Worm (Caenorhabditis elegans) whole organism, young adult: Measurements from ENCODE around the gene ptrn-1.

Experiments used
- C17E4.6 ChIP-seq: fragments of 200-800 bp; sonication (Bioruptor generic); IDR thresholded peaks from 2 replicates; pipeline ENCODE4 v1.3.6; 2022; ENCODE audit warnings: missing genetic modification reagents, missing genetic modification characterization, missing compliant biosample characterization
- D2030.7 ChIP-seq: fragments of 200-800 bp; sonication (Bioruptor generic); IDR thresholded peaks from 2 replicates; pipeline ENCODE4 v1.3.6; 2022; ENCODE audit warnings: missing genetic modification reagents, missing genetic modification characterization, missing compliant biosample characterization
- F23B12.7 ChIP-seq: sonication (generic microtip); optimal IDR thresholded peaks from 2 replicates; lab custom pipeline; 2017; ENCODE audit warnings: missing genetic modification characterization, mild to moderate bottlenecking, missing compliant biosample characterization, antibody characterized with exemption, moderate library complexity; ENCODE audit not compliant: insufficient read depth
- F49E8.2 ChIP-seq: sonication (generic microtip); optimal IDR thresholded peaks from 3 replicates; lab custom pipeline; 2017; ENCODE audit warnings: missing genetic modification characterization, mild to moderate bottlenecking, missing compliant biosample characterization, antibody characterized with exemption, moderate library complexity; ENCODE audit not compliant: insufficient read depth
- F57A8.1 ChIP-seq: fragments of 200-800 bp; sonication (Bioruptor generic); optimal IDR thresholded peaks from 2 replicates; lab custom pipeline; 2018; ENCODE audit warnings: mild to moderate bottlenecking, missing genetic modification characterization, moderate library complexity, missing compliant biosample characterization
- T07F8.4 ChIP-seq: sonication (generic microtip); optimal IDR thresholded peaks from 2 replicates; lab custom pipeline; 2016; ENCODE audit warnings: mild to moderate bottlenecking, missing genetic modification characterization, moderate library complexity, missing compliant biosample characterization
- Y53G8AR.9 ChIP-seq: fragments of 200-800 bp; sonication (Bioruptor generic); conservative IDR thresholded peaks from 2 replicates; pipeline ENCODE4 v1.3.6; 2022; ENCODE audit warnings: missing genetic modification reagents, missing genetic modification characterization, missing compliant biosample characterization
- ama-1 ChIP-seq, 3 experiments: fragments of 150-350 bp in 1 of 3; sonication (generic microtip) in 2 of 3; optimal IDR thresholded peaks; 2 replicates each; lab custom pipeline; 2014 to 2018; ENCODE audit warnings: missing biosample characterization in 2 of 3, missing genetic modification characterization in 2 of 3, missing genetic modification reagents in 2 of 3
- aptf-2 ChIP-seq: fragments of 200-800 bp; sonication (Bioruptor generic); conservative IDR thresholded peaks from 2 replicates; pipeline ENCODE4 v1.3.6; 2022; ENCODE audit warnings: missing genetic modification reagents, missing genetic modification characterization, missing compliant biosample characterization
- atf-7 ChIP-seq: sonication (generic microtip); optimal IDR thresholded peaks from 2 replicates; lab custom pipeline; 2017; ENCODE audit warnings: mild to moderate bottlenecking, missing genetic modification characterization, missing compliant biosample characterization
- athp-1 ChIP-seq: sonication (generic microtip); optimal IDR thresholded peaks from 2 replicates; lab custom pipeline; 2017; ENCODE audit warnings: mild to moderate bottlenecking, missing genetic modification characterization, missing compliant biosample characterization
- bed-2 ChIP-seq: fragments of 200-800 bp; sonication (Bioruptor generic); IDR thresholded peaks from 2 replicates; pipeline ENCODE4 v1.3.6; 2022; ENCODE audit warnings: missing genetic modification reagents, missing genetic modification characterization, missing compliant biosample characterization
- cebp-1 ChIP-seq, 2 experiments: fragments of 200-800 bp in 1 of 2; sonication (Bioruptor generic) in 1 of 2; sonication (generic microtip) in 1 of 2; IDR thresholded peaks in 1 of 2; optimal IDR thresholded peaks in 1 of 2; 2 replicates each; pipeline versions ENCODE4 v1.3.6 to Lab custom; 2017 to 2022; ENCODE audit warnings: missing compliant biosample characterization in 2 of 2, missing genetic modification characterization in 2 of 2, mild to moderate bottlenecking in 1 of 2, missing genetic modification reagents in 1 of 2, moderate library complexity in 1 of 2
- dox-1 ChIP-seq: fragments of 200-800 bp; sonication (Bioruptor generic); IDR thresholded peaks from 2 replicates; pipeline ENCODE4 v1.3.6; 2022; ENCODE audit warnings: missing genetic modification reagents, missing genetic modification characterization, missing compliant biosample characterization
- efl-1 ChIP-seq: fragments of 150-350 bp; optimal IDR thresholded peaks from 2 replicates; lab custom pipeline; 2014; ENCODE audit warnings: missing biosample characterization, missing genetic modification reagents, missing genetic modification characterization
- lin-35 ChIP-seq, 3 experiments: fragments of 150-350 bp in 2 of 3; sonication (generic microtip) in 1 of 3; optimal IDR thresholded peaks; 2 replicates each; lab custom pipeline; 2014 to 2018; ENCODE audit warnings: missing biosample characterization in 3 of 3, missing genetic modification characterization in 3 of 3, missing genetic modification reagents in 3 of 3
- lin-54 ChIP-seq: fragments of 200-800 bp; sonication (Bioruptor generic); optimal IDR thresholded peaks from 2 replicates; lab custom pipeline; 2018; ENCODE audit warnings: mild to moderate bottlenecking, missing genetic modification characterization, missing compliant biosample characterization
- madf-6 ChIP-seq: fragments of 200-800 bp; sonication (Bioruptor generic); IDR thresholded peaks from 2 replicates; pipeline ENCODE4 v1.3.6; 2022; ENCODE audit warnings: missing genetic modification reagents, missing genetic modification characterization, missing compliant biosample characterization
- nhr-80 ChIP-seq: sonication (generic microtip); optimal IDR thresholded peaks from 2 replicates; lab custom pipeline; 2016; ENCODE audit warnings: missing genetic modification characterization, missing compliant biosample characterization
- snpc-1.1 ChIP-seq: sonication (generic microtip); optimal IDR thresholded peaks from 2 replicates; lab custom pipeline; 2017; ENCODE audit warnings: missing genetic modification characterization, mild to moderate bottlenecking, missing compliant biosample characterization, antibody characterized with exemption, moderate library complexity, missing genotype, missing genetic modification reagents; ENCODE audit not compliant: insufficient read depth
- snpc-1.3 ChIP-seq: sonication (generic microtip); optimal IDR thresholded peaks from 2 replicates; lab custom pipeline; 2017; ENCODE audit warnings: missing genetic modification characterization, mild to moderate bottlenecking, missing compliant biosample characterization, antibody characterized with exemption, moderate library complexity, missing genotype, missing genetic modification reagents; ENCODE audit not compliant: insufficient read depth
- snpc-4 ChIP-seq, 5 experiments: fragments of 150-350 bp in 1 of 5; sonication (generic microtip) in 4 of 5; optimal IDR thresholded peaks; 2 replicates each; lab custom pipeline; 2014 to 2018; ENCODE audit warnings: missing genetic modification characterization in 5 of 5, missing biosample characterization in 3 of 5, antibody characterized with exemption in 2 of 5, mild to moderate bottlenecking in 2 of 5, missing compliant biosample characterization in 2 of 5, missing genotype in 2 of 5, moderate library complexity in 2 of 5, missing genetic modification reagents in 1 of 5
- tlf-1 ChIP-seq: fragments of 200-800 bp; sonication (Bioruptor generic); optimal IDR thresholded peaks from 2 replicates; lab custom pipeline; 2018; ENCODE audit warnings: mild to moderate bottlenecking, missing genetic modification characterization, missing compliant biosample characterization
- unc-130 ChIP-seq: sonication (generic microtip); optimal IDR thresholded peaks from 2 replicates; lab custom pipeline; 2016; ENCODE audit warnings: missing genetic modification reagents, missing genetic modification characterization, missing compliant biosample characterization
- unc-62 ChIP-seq: fragments of 150-350 bp; optimal IDR thresholded peaks from 2 replicates; lab custom pipeline; 2014; ENCODE audit warnings: missing biosample characterization, missing genetic modification reagents, missing genetic modification characterization
- ztf-26 ChIP-seq: sonication (generic microtip); optimal IDR thresholded peaks from 2 replicates; lab custom pipeline; 2017; ENCODE audit warnings: missing genetic modification characterization, missing compliant biosample characterization
- ztf-28 ChIP-seq: fragments of 200-800 bp; sonication (Bioruptor generic); IDR thresholded peaks from 2 replicates; pipeline ENCODE4 v1.3.6; 2022; ENCODE audit warnings: missing genetic modification reagents, missing genetic modification characterization, missing compliant biosample characterization

ptrn-1 gene

ce11 chrX:17055836-17056783 is 26.1 kb upstream of the ptrn-1 start:
- TF ChIP-seq nhr-80 (tag; lab: Kevin White, UChicago), result peak; percentile 33
- TF ChIP-seq snpc-4 (GFP tag; optimal IDR thresholded peaks at IDR 0.05; lab: Kevin White, UChicago), result no peak
- TF ChIP-seq snpc-4 (tag; optimal IDR thresholded peaks at IDR 0.05; lab: Kevin White, UChicago), result peak; percentile 25 to 81 (median 64)
- TF ChIP-seq snpc-1.3 (tag; lab: Kevin White, UChicago), result no peak
- no peak for TF ChIP-seq cebp-1 (GFP tag; IDR thresholded peaks at IDR 0.05; lab: Robert Waterston, UW)
- TF ChIP-seq cebp-1 (tag; optimal IDR thresholded peaks at IDR 0.05; lab: Kevin White, UChicago), result peak; percentile 5
- peak in 1 of 3 experiments; percentile 12 for TF ChIP-seq lin-35 (GFP tag; optimal IDR thresholded peaks at IDR 0.05; lab: Kevin White, UChicago)
- no peak for TF ChIP-seq ama-1 (optimal IDR thresholded peaks at IDR 0.05; lab: Kevin White, UChicago)
- TF ChIP-seq ama-1 (GFP tag; optimal IDR thresholded peaks at IDR 0.05; lab: Kevin White, UChicago), result peak in 1 of 2 experiments; percentile 12
- no peak for TF ChIP-seq F49E8.2 (tag; lab: Kevin White, UChicago)
- peak; percentile 15 for TF ChIP-seq atf-7 (tag; lab: Kevin White, UChicago)

DNA sequence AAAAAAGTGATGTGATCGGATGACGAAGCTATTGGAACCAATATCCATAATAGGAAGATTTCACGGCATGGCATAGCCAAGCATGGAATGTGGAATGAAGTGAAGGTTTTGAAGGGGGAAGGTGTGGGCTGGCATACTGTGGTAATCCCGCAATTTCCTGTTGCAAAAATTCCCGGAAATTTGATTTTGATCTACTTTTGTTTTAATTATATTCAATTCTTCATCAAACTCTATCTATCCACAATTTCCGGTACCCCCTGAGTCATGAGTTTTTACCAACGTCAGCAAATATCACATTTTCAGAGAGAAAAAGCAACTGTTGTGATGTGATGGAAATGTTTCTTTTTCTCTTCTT is 25.4 kb upstream of the ptrn-1 start, which contains the start of gene gcy-11:
TSS of gene gcy-11 (minus strand) at position 101 of the 355 bp plus-strand sequence.
- no peak for TF ChIP-seq athp-1
- TF ChIP-seq F23B12.7 (tag; lab: Kevin White, UChicago), result no peak
- no peak for TF ChIP-seq lin-54 (GFP tag; lab: Kevin White, UChicago)
- TF ChIP-seq tlf-1, result no peak
- no peak for TF ChIP-seq unc-130 (GFP tag; lab: Kevin White, UChicago)
- no peak for TF ChIP-seq C17E4.6 (GFP tag; lab: Robert Waterston, UW)
- TF ChIP-seq Y53G8AR.9 (GFP tag; lab: Robert Waterston, UW), result no peak
- TF ChIP-seq ztf-26 (tag; lab: Kevin White, UChicago), result no peak
- TF ChIP-seq bed-2 (GFP tag; lab: Robert Waterston, UW), result no peak
- TF ChIP-seq T07F8.4 (tag; lab: Kevin White, UChicago), result no peak
- no peak for TF ChIP-seq F57A8.1 (GFP tag; lab: Kevin White, UChicago)
- no peak for TF ChIP-seq ztf-28 (GFP tag; lab: Robert Waterston, UW)
- no peak for TF ChIP-seq snpc-4 (GFP tag; optimal IDR thresholded peaks at IDR 0.05; lab: Kevin White, UChicago)
- no peak for TF ChIP-seq snpc-4 (tag; optimal IDR thresholded peaks at IDR 0.05; lab: Kevin White, UChicago)
- TF ChIP-seq atf-7 (tag; lab: Kevin White, UChicago), result no peak
- no peak for TF ChIP-seq dox-1 (GFP tag; lab: Robert Waterston, UW)
- no peak for TF ChIP-seq unc-62 (GFP tag; lab: Kevin White, UChicago)
- no peak for TF ChIP-seq D2030.7
- TF ChIP-seq, all 124 proteins: peak for 0

- TF ChIP-seq efl-1, result peak; percentile 22
- TF ChIP-seq madf-6 (GFP tag; lab: Robert Waterston, UW), result 0 out of 2 replicates have a peak, but pooled peaks have one; percentile 17
- TF ChIP-seq snpc-1.1 (tag; lab: Kevin White, UChicago), result no peak
- TF ChIP-seq, all 124 proteins: peak for 2
These were observed 24.1 kb upstream of the ptrn-1 start for ce11 chrX:17054121-17054520.

DNA sequence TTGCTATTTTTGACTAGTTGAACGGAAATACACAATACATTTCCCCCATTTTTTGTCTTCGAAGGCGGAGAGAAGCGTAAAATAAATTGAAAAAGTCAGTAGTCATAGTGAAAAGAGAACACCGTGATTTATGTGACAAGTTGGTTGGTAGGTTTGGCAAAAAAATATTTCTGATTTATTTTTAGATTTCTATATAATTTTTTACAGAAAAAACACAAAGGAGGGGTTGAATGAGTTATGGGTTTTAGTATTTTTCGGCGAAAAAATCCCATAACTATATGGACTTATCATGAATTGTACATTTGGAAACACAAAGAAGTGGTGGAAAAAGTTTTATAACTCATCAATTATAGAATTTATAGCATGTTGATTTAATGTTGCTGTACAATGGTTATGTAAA is 15.5 kb upstream of the ptrn-1 start, which contains the start of gene C30G4.2:
TSS of gene C30G4.2 (minus strand) at position 101 of the 400 bp plus-strand sequence.
- TF ChIP-seq aptf-2, result no peak
- TF ChIP-seq, all 124 proteins: peak for 0
